Worm (Caenorhabditis elegans) whole organism, L3 larva: Measurements from ENCODE around the gene Y38H6C.8.

Experiments
- fkh-2 ChIP-seq: fragments of 150-350 bp; optimal IDR thresholded peaks from 2 replicates; lab custom pipeline; 2014; ENCODE audit warnings: missing biosample characterization, missing genetic modification reagents, missing genetic modification characterization
- nfya-1 ChIP-seq: sonication (generic microtip); optimal IDR thresholded peaks from 2 replicates; lab custom pipeline; 2017; ENCODE audit warnings: missing genetic modification characterization, mild to moderate bottlenecking, missing compliant biosample characterization, antibody characterized with exemption, moderate library complexity; ENCODE audit not compliant: insufficient read depth
- nhr-11 ChIP-seq: fragments of 150-350 bp; optimal IDR thresholded peaks from 2 replicates; lab custom pipeline; 2014; ENCODE audit warnings: missing biosample characterization, missing genetic modification characterization
- tbx-2 ChIP-seq: sonication (generic microtip); optimal IDR thresholded peaks from 2 replicates; lab custom pipeline; 2016; ENCODE audit warnings: mild to moderate bottlenecking, missing genetic modification characterization, missing compliant biosample characterization
- unc-62 ChIP-seq: fragments of 150-350 bp; sonication (generic microtip); optimal IDR thresholded peaks from 4 replicates; lab custom pipeline; 2014; ENCODE audit warnings: missing biosample characterization, missing genetic modification reagents, missing genetic modification characterization
- zag-1 ChIP-seq: fragments of 150-350 bp; optimal IDR thresholded peaks from 2 replicates; lab custom pipeline; 2014; ENCODE audit warnings: missing biosample characterization, missing genetic modification characterization

DNA sequence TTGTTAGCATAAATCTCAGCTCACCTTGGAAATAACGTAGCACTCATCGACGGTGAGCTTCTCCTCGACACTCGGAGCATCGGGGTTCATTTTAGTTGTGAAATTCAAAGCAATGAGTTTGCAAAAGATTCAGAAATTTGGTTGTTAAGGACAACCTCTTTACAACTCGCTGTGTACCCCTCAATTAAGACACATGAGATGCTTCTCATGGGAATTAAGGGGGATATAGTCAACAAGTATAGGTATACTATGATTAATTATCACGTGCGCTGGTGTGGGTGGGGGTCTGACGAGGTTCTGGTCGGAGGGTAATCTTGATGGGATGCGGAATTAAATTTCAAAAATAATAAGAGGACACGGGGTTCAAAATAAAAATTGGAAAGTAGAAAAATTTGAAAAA is 13.4 kb upstream of the Y38H6C.8 start, which contains the start of gene dct-14:
- TF ChIP-seq nfya-1 (no peak), unc-62 (GFP tag; lab: Kevin White, UChicago) (no peak), fkh-2 (tag; lab: Kevin White, UChicago) (no peak), zag-1 (no peak), tbx-2 (no peak), nhr-11 (tag; lab: Kevin White, UChicago) (no peak)
